Fruit fly (Drosophila melanogaster): ENCODE results near the gene Rrp45.

DNA sequence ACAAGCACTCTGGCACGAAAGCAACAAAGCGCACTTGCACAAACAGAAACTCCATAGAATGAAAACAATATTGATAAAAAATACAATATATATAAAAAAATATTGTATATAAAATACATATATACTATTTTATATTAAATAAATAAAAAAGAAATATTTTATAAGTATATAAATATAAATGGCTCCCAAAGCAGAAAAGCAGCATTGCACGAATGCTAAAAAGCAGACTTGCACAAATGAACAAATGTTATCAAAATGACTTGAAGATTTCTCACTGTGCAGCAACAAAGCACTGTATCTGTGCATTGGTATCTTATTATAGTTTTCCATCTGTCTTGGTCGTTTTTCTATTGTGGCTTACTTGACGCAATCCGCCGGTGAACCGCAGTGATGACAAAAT lies 22.3 kb downstream of the Rrp45 start:
- TF ChIP-seq CG8301 (tag; optimal IDR thresholded peaks at IDR 0.05) (no peak), Pif1B (GFP tag; optimal IDR thresholded peaks at IDR 0.05) (no peak), Ets98B (GFP tag; IDR thresholded peaks at IDR 0.05) (no peak)

All from whole organism, pupa.